Comparison of ENCODE assay signal across 2 fruit fly cellular contexts in genomic region chrX:16909886-16910285, dm6.
TF ChIP-seq lines count a peak whose summit lies in the region.

No protein-coding gene starts in this region.

- no peak for TF ChIP-seq CTCF in whole organism, embryonic (GFP tag; optimal IDR thresholded peaks at IDR 0.05; lab: Kevin White, UChicago)

TF ChIP-seq in whole organism, embryonic, 481 proteins besides CTCF, POLR2A, EP300 and RAD21:
- TF ChIP-seq D19B (GFP tag; optimal IDR thresholded peaks at IDR 0.05; lab: Kevin White, UChicago) = peak; percentile 48
- peak; percentile 98 for TF ChIP-seq CG13894 (tag; optimal IDR thresholded peaks at IDR 0.05; lab: Kevin White, UChicago)
- TF ChIP-seq stwl (tag; optimal IDR thresholded peaks at IDR 0.05; lab: Kevin White, UChicago) = no peak
- no peak for TF ChIP-seq CG1602 (GFP tag; optimal IDR thresholded peaks at IDR 0.05; lab: Kevin White, UChicago)
- 0 out of 4 replicates have a peak, but pooled peaks have one; percentile 29 for TF ChIP-seq chinmo (GFP tag; IDR thresholded peaks at IDR 0.05; lab: Robert Waterston, UW; ENCODE audit: partially characterized antibody)
- peak; percentile 97 for TF ChIP-seq sd (tag; optimal IDR thresholded peaks at IDR 0.05; lab: Kevin White, UChicago)
- TF ChIP-seq bcd (GFP tag; optimal IDR thresholded peaks at IDR 0.05; lab: Kevin White, UChicago) = no peak
- TF ChIP-seq so (GFP tag; IDR thresholded peaks at IDR 0.05; lab: Robert Waterston, UW) = no peak

TF ChIP-seq in whole organism, wandering third instar larva, 38 proteins besides CTCF, POLR2A, EP300 and RAD21:
- no peak for TF ChIP-seq Hr83 (GFP tag; optimal IDR thresholded peaks at IDR 0.05; lab: Kevin White, UChicago; ENCODE audit: poor library complexity, severe bottlenecking)
- no peak for TF ChIP-seq Rel (GFP tag; optimal IDR thresholded peaks at IDR 0.05; lab: Kevin White, UChicago)
- TF ChIP-seq Rel (tag; optimal IDR thresholded peaks at IDR 0.05; lab: Kevin White, UChicago) = peak; percentile 80
- no peak for TF ChIP-seq Myc (optimal IDR thresholded peaks at IDR 0.05; lab: Kevin White, UChicago)
- no peak for TF ChIP-seq dl (GFP tag; optimal IDR thresholded peaks at IDR 0.05; lab: Kevin White, UChicago; ENCODE audit: insufficient read depth in 1 of 2, partially characterized antibody in 2 of 2)
